Fruit fly (Drosophila melanogaster) whole organism, embryonic: ENCODE results near the gene RacGAP84C.

ENCODE experiments used
- Antp ChIP-seq: fragments of 200-800 bp; sonication (Bioruptor generic); optimal IDR thresholded peaks from 3 replicates; lab custom pipeline; 2016; ENCODE audit warnings: missing biosample characterization, missing genetic modification characterization
- Atf6 ChIP-seq: fragments of 200-800 bp; sonication (Bioruptor generic); IDR thresholded peaks from 2 replicates; pipeline ENCODE4 v1.3.6; 2022; ENCODE audit warnings: missing biosample characterization, missing genetic modification characterization
- C15 ChIP-seq: fragments of 200-800 bp; sonication (Bioruptor generic); IDR thresholded peaks from 3 replicates; pipeline ENCODE4 v1.3.6; 2022; ENCODE audit warnings: missing biosample characterization, missing genetic modification characterization
- CG1024 ChIP-seq: fragments of 200-800 bp; sonication (Bioruptor generic); IDR thresholded peaks from 2 replicates; pipeline ENCODE4 v1.3.6; 2022; ENCODE audit warnings: missing biosample characterization, missing genetic modification characterization
- CG10366 ChIP-seq: fragments of 200-800 bp; sonication (Bioruptor generic); IDR thresholded peaks from 2 replicates; pipeline ENCODE4 v1.3.6; 2022; ENCODE audit warnings: missing biosample characterization, missing genetic modification characterization
- CG10979 ChIP-seq: fragments of 200-800 bp; sonication (Bioruptor generic); optimal IDR thresholded peaks from 2 replicates; lab custom pipeline; 2018; ENCODE audit warnings: missing biosample characterization, mild to moderate bottlenecking, missing genetic modification characterization, moderate library complexity
- CG13424 ChIP-seq: fragments of 200-800 bp; sonication (Bioruptor generic); optimal IDR thresholded peaks from 2 replicates; lab custom pipeline; 2019; ENCODE audit warnings: missing biosample characterization, mild to moderate bottlenecking, missing genetic modification characterization, moderate library complexity
- CG13894 ChIP-seq: fragments of 200-800 bp; sonication (Bioruptor generic); optimal IDR thresholded peaks from 3 replicates; lab custom pipeline; 2018; ENCODE audit warnings: missing biosample characterization, mild to moderate bottlenecking, missing genetic modification characterization, moderate library complexity
- CG18011 ChIP-seq: fragments of 200-800 bp; sonication (Bioruptor generic); optimal IDR thresholded peaks from 2 replicates; lab custom pipeline; 2017; ENCODE audit warnings: missing biosample characterization, missing genetic modification characterization, mild to moderate bottlenecking, moderate library complexity, missing genotype
- CG2129 ChIP-seq: fragments of 200-800 bp; sonication (Bioruptor generic); IDR thresholded peaks from 2 replicates; pipeline ENCODE4 v1.3.6; 2022; ENCODE audit warnings: missing biosample characterization, missing genetic modification characterization; ENCODE audit not compliant: partially characterized antibody
- CG30020 ChIP-seq: fragments of 200-800 bp; optimal IDR thresholded peaks from 2 replicates; lab custom pipeline; 2019; ENCODE audit warnings: missing biosample characterization, mild to moderate bottlenecking, missing genetic modification characterization, moderate library complexity
- CG3281 ChIP-seq: fragments of 200-800 bp; sonication (Bioruptor generic); optimal IDR thresholded peaks from 3 replicates; lab custom pipeline; 2017; ENCODE audit warnings: missing biosample characterization, mild to moderate bottlenecking, missing genetic modification characterization
- CG3726 ChIP-seq: fragments of 200-800 bp; sonication (Bioruptor generic); IDR thresholded peaks from 3 replicates; pipeline ENCODE4, ENCODE4 v1.3.6; 2022; ENCODE audit warnings: missing biosample characterization, missing genetic modification characterization
- CG4328 ChIP-seq: fragments of 200-800 bp; sonication (Bioruptor generic); optimal IDR thresholded peaks from 3 replicates; lab custom pipeline; 2017; ENCODE audit warnings: missing biosample characterization, missing genetic modification reagents, missing genetic modification characterization
- CG4360 ChIP-seq: fragments of 200-800 bp; sonication (Bioruptor generic); IDR thresholded peaks from 2 replicates; pipeline ENCODE4 v1.3.6; 2022; ENCODE audit warnings: missing biosample characterization, missing genetic modification characterization
- CG6765 ChIP-seq: fragments of 200-800 bp; sonication (Bioruptor generic); optimal IDR thresholded peaks from 3 replicates; lab custom pipeline; 2017; ENCODE audit warnings: missing biosample characterization, mild to moderate bottlenecking, missing genetic modification characterization
- CG7928 ChIP-seq: fragments of 200-800 bp; sonication (Bioruptor generic); optimal IDR thresholded peaks from 2 replicates; lab custom pipeline; 2017; ENCODE audit warnings: missing biosample characterization, mild to moderate bottlenecking, missing genetic modification characterization
- CG8478 ChIP-seq: fragments of >200 bp; optimal IDR thresholded peaks from 2 replicates; lab custom pipeline; 2018
- CG9215 ChIP-seq: fragments of 200-800 bp; sonication (Bioruptor generic); IDR thresholded peaks from 2 replicates; pipeline ENCODE4 v1.3.6; 2022; ENCODE audit warnings: missing biosample characterization, missing genetic modification characterization
- Dfd ChIP-seq, 2 experiments: fragments of >200 bp; optimal IDR thresholded peaks; 2 replicates each; lab custom pipeline; 2017; ENCODE audit warnings: missing biosample characterization in 2 of 2, missing genetic modification characterization in 2 of 2
- Dp ChIP-seq: fragments of 200-800 bp; sonication (Bioruptor generic); optimal IDR thresholded peaks from 2 replicates; lab custom pipeline; 2018; ENCODE audit warnings: missing biosample characterization, mild to moderate bottlenecking, missing genetic modification characterization, moderate library complexity
- E2f2 ChIP-seq: fragments of 200-800 bp; sonication (Bioruptor generic); IDR thresholded peaks from 2 replicates; pipeline ENCODE4 v1.3.6; 2022; ENCODE audit warnings: missing biosample characterization, missing genetic modification characterization
- Ets65A ChIP-seq: fragments of 200-800 bp; sonication (Bioruptor generic); peaks from one replicate; lab custom pipeline; 2016; ENCODE audit warnings: missing biosample characterization, missing genetic modification characterization
- Gsc ChIP-seq: fragments of 200-800 bp; sonication (Bioruptor generic); IDR thresholded peaks from 2 replicates; pipeline ENCODE4 v1.3.6; 2022; ENCODE audit warnings: missing biosample characterization, missing genetic modification characterization
- Hr39 ChIP-seq: fragments of >200 bp; optimal IDR thresholded peaks from 2 replicates; lab custom pipeline; 2017
- Hsf ChIP-seq: fragments of 200-800 bp; sonication (Bioruptor generic); optimal IDR thresholded peaks from 3 replicates; lab custom pipeline; 2016; ENCODE audit warnings: missing biosample characterization, missing genetic modification characterization
- Jarid2 ChIP-seq: fragments of 200-800 bp; sonication (Bioruptor generic); optimal IDR thresholded peaks from 3 replicates; lab custom pipeline; 2017; ENCODE audit warnings: mild to moderate bottlenecking, missing biosample characterization, missing genetic modification reagents, missing genetic modification characterization
- Lpt ChIP-seq: fragments of >200 bp; optimal IDR thresholded peaks from 2 replicates; lab custom pipeline; 2018; ENCODE audit warnings: missing biosample characterization, missing genetic modification characterization
- MBD-R2 ChIP-seq: fragments of 200-800 bp; sonication (Bioruptor generic); IDR thresholded peaks from 2 replicates; pipeline ENCODE4 v1.3.6; 2022; ENCODE audit warnings: missing biosample characterization, missing genetic modification characterization
- Mrtf ChIP-seq: fragments of 200-800 bp; sonication (Bioruptor generic); IDR thresholded peaks from 3 replicates; pipeline ENCODE4 v1.3.6; 2022; ENCODE audit warnings: missing biosample characterization, missing genetic modification characterization
- Oli ChIP-seq: fragments of 200-800 bp; sonication (Bioruptor generic); optimal IDR thresholded peaks from 2 replicates; lab custom pipeline; 2018; ENCODE audit warnings: missing biosample characterization, mild to moderate bottlenecking, missing genetic modification characterization, moderate library complexity
- Pdp1 ChIP-seq, 2 experiments: fragments of 200-800 bp; sonication (Bioruptor generic); optimal IDR thresholded peaks; 3 replicates each; lab custom pipeline; 2016; ENCODE audit warnings: missing biosample characterization in 2 of 2, missing genetic modification characterization in 2 of 2, mild to moderate bottlenecking in 1 of 2, moderate library complexity in 1 of 2
- Rx ChIP-seq: fragments of 200-800 bp; sonication (Bioruptor generic); IDR thresholded peaks from 2 replicates; pipeline ENCODE4 v1.3.6; 2022; ENCODE audit warnings: missing biosample characterization, missing genetic modification characterization
- bbx ChIP-seq: fragments of 200-800 bp; sonication (Bioruptor generic); IDR thresholded peaks from 2 replicates; pipeline ENCODE4 v1.3.6; 2022; ENCODE audit warnings: missing biosample characterization, missing genetic modification characterization; ENCODE audit not compliant: partially characterized antibody
- bigmax ChIP-seq: fragments of 200-800 bp; sonication (Bioruptor generic); optimal IDR thresholded peaks from 2 replicates; lab custom pipeline; 2018; ENCODE audit warnings: missing biosample characterization, mild to moderate bottlenecking, missing genetic modification characterization
- ci ChIP-seq: fragments of 200-800 bp; sonication (Bioruptor generic); IDR thresholded peaks from 3 replicates; pipeline ENCODE4 v1.3.6; 2022; ENCODE audit warnings: missing biosample characterization, missing genetic modification characterization
- ewg ChIP-seq: fragments of 200-800 bp; sonication (Bioruptor generic); optimal IDR thresholded peaks from 3 replicates; lab custom pipeline; 2017; ENCODE audit warnings: mild to moderate bottlenecking, missing biosample characterization, missing genetic modification reagents, missing genetic modification characterization
- gcm ChIP-seq: fragments of 200-800 bp; sonication (Bioruptor generic); optimal IDR thresholded peaks from 2 replicates; lab custom pipeline; 2019; ENCODE audit warnings: missing biosample characterization, mild to moderate bottlenecking, missing genetic modification characterization, moderate library complexity
- ham ChIP-seq: fragments of 200-800 bp; sonication (Bioruptor generic); IDR thresholded peaks from 2 replicates; pipeline ENCODE4 v1.3.6; 2022; ENCODE audit warnings: missing biosample characterization, missing genetic modification characterization
- hbn ChIP-seq: fragments of 200-800 bp; sonication (Bioruptor generic); IDR thresholded peaks from 2 replicates; pipeline ENCODE4 v1.3.6; 2022; ENCODE audit warnings: missing biosample characterization, missing genetic modification characterization; ENCODE audit not compliant: partially characterized antibody
- ken ChIP-seq: fragments of 200-800 bp; sonication (Bioruptor generic); IDR thresholded peaks from 3 replicates; pipeline ENCODE4 v1.3.6; 2022; ENCODE audit warnings: missing biosample characterization, missing genetic modification characterization
- onecut ChIP-seq: fragments of 200-800 bp; sonication (Bioruptor generic); IDR thresholded peaks from 2 replicates; pipeline ENCODE4 v1.3.6; 2022; ENCODE audit warnings: missing biosample characterization, missing genetic modification characterization
- pzg ChIP-seq: fragments of 200-800 bp; sonication (Bioruptor generic); optimal IDR thresholded peaks from 3 replicates; lab custom pipeline; 2018; ENCODE audit warnings: missing biosample characterization, mild to moderate bottlenecking, missing genetic modification characterization, moderate library complexity
- scrt ChIP-seq: fragments of 200-800 bp; sonication (Bioruptor generic); optimal IDR thresholded peaks from 2 replicates; lab custom pipeline; 2018; ENCODE audit warnings: missing biosample characterization, mild to moderate bottlenecking, missing genetic modification characterization, moderate library complexity
- sens ChIP-seq: fragments of 200-800 bp; sonication (Bioruptor generic); peaks from one replicate; lab custom pipeline; 2016; ENCODE audit warnings: missing biosample characterization, missing genetic modification characterization
- seq ChIP-seq: fragments of 200-800 bp; sonication (Bioruptor generic); IDR thresholded peaks from 2 replicates; pipeline ENCODE4 v1.3.6; 2022; ENCODE audit warnings: missing biosample characterization, missing genetic modification characterization
- stwl ChIP-seq: fragments of 200-800 bp; sonication (Bioruptor generic); optimal IDR thresholded peaks from 3 replicates; lab custom pipeline; 2018; ENCODE audit warnings: missing biosample characterization, mild to moderate bottlenecking, missing genetic modification characterization, moderate library complexity
- usp ChIP-seq: fragments of >200 bp; optimal IDR thresholded peaks from 2 replicates; lab custom pipeline; 2017; ENCODE audit warnings: missing biosample characterization, missing genetic modification characterization
- z ChIP-seq: fragments of 200-800 bp; sonication (Bioruptor generic); IDR thresholded peaks from 3 replicates; pipeline ENCODE4 v1.3.6; 2022; ENCODE audit warnings: missing biosample characterization, missing genetic modification characterization

Gene RacGAP84C

dm6 chr3R:7265567-7266208 lies 20.1 kb upstream of the RacGAP84C start, which contains the start of the genes Gld and Syt4:
Gene Gld, minus strand, starts transcription at chr3R:7265703.
Gene Syt4, plus strand, starts transcription at chr3R:7266065.
- TF ChIP-seq seq (GFP tag; lab: Robert Waterston, UW) (0 out of 2 replicates have a peak, but pooled peaks have one; percentile 26), Mrtf (no peak), CG3726 (GFP tag; lab: Robert Waterston, UW) (no peak), onecut (GFP tag; lab: Robert Waterston, UW) (peak; percentile 96), E2f2 (GFP tag; lab: Robert Waterston, UW) (peak; percentile 55), Atf6 (GFP tag; lab: Robert Waterston, UW) (no peak), CG2129 (GFP tag; lab: Robert Waterston, UW) (no peak), Jarid2 (GFP tag; lab: Kevin White, UChicago) (peak; percentile 12), z (GFP tag; lab: Robert Waterston, UW) (peak; percentile 59; the same call in 1 of the 3 replicates), pzg (GFP tag; lab: Kevin White, UChicago) (peak; percentile 19), Dp (GFP tag; lab: Kevin White, UChicago) (peak; percentile 43), Lpt (GFP tag; lab: Kevin White, UChicago) (no peak), sens (peak; percentile 20), scrt (GFP tag; lab: Kevin White, UChicago) (peak; percentile 27), CG18011 (GFP tag; lab: Kevin White, UChicago) (peak; percentile 95), Oli (tag; lab: Kevin White, UChicago) (no peak), ewg (GFP tag; lab: Kevin White, UChicago) (peak; percentile 91), ci (GFP tag; lab: Robert Waterston, UW) (0 out of 3 replicates have a peak, but pooled peaks have one; percentile 49), Pdp1 (GFP tag; optimal IDR thresholded peaks at IDR 0.05; lab: Kevin White, UChicago) (no peak)
- TF ChIP-seq, all 482 proteins: peak for 12

DNA sequence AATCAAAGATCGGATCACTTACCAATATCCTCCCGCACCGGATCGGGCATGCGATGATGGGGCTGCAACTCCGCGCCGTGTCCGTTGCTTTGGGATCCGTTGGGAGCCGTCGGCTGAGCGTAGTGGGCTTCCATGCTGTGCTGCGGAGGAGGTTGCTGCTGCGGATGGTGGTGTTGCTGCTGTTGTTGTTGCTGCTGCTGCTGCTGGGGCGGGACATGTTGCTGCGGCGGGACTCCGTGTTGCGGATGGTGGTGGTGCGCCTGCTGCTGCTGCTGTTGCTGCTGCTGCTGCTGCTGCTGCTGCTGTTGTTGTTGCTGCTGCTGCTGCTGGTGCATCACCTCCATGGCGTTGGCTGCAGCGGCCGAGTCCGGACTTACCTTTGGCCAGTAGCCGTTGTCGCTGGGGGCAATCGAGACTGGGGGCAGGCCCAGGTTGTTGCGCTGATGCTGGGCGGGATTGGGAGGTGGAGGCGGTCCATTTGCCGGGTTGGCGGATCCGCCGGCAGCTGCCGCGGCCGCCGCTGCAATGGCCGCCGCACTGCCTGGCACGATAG lies 10.7 kb upstream of the RacGAP84C start:
- peak; percentile 60 for TF ChIP-seq Ets65A (GFP tag; lab: Kevin White, UChicago)
- TF ChIP-seq CG10979 (tag; lab: Kevin White, UChicago): no peak
- TF ChIP-seq CG4360 (GFP tag; lab: Robert Waterston, UW): no peak
- no peak for TF ChIP-seq C15 (GFP tag; lab: Robert Waterston, UW)
- TF ChIP-seq Dfd (GFP tag; optimal IDR thresholded peaks at IDR 0.05; lab: Kevin White, UChicago): peak in 1 of 2 experiments; percentile 69
- no peak for TF ChIP-seq CG1024 (GFP tag; lab: Robert Waterston, UW)
- TF ChIP-seq Antp (GFP tag; lab: Kevin White, UChicago): no peak
- 0 out of 2 replicates have a peak, but pooled peaks have one; percentile 22 for TF ChIP-seq CG9215 (GFP tag; lab: Robert Waterston, UW)
- no peak for TF ChIP-seq CG13894 (tag; lab: Kevin White, UChicago)
- TF ChIP-seq usp: no peak
- no peak for TF ChIP-seq ken (GFP tag; lab: Robert Waterston, UW)
- no peak for TF ChIP-seq CG6765
- no peak for TF ChIP-seq Gsc
- no peak for TF ChIP-seq CG30020 (tag; lab: Kevin White, UChicago)

dm6 chr3R:7276782-7277181 lies 9.0 kb upstream of the RacGAP84C start:
- no peak for TF ChIP-seq CG4328 (GFP tag; lab: Kevin White, UChicago)
- TF ChIP-seq Hr39: peak; percentile 53
- no peak for TF ChIP-seq MBD-R2
- no peak for TF ChIP-seq CG10366 (GFP tag; lab: Robert Waterston, UW)
- TF ChIP-seq CG3281: no peak
- no peak for TF ChIP-seq bbx
- TF ChIP-seq hbn: no peak
- no peak for TF ChIP-seq bigmax (GFP tag; lab: Kevin White, UChicago)
- peak; percentile 40 for TF ChIP-seq CG8478 (lab: Kevin White, UChicago)
- no peak for TF ChIP-seq ham (GFP tag; lab: Robert Waterston, UW)
- no peak for TF ChIP-seq CG7928 (GFP tag; lab: Kevin White, UChicago)
- TF ChIP-seq gcm (GFP tag; lab: Kevin White, UChicago): no peak
- no peak for TF ChIP-seq Hsf (GFP tag; lab: Kevin White, UChicago)
- TF ChIP-seq Rx: no peak
- TF ChIP-seq Ets65A (GFP tag; lab: Kevin White, UChicago): peak; percentile 17
- TF ChIP-seq stwl: no peak
- no peak for TF ChIP-seq CG13424
